5 worm cellular contexts compared by ENCODE assay signal in genomic region chrIII:11390832-11391231, ce11.
TF ChIP-seq lines count a peak whose summit lies in the region.

No protein-coding gene starts in this region.

TF ChIP-seq in whole organism, L1 larva, 84 proteins besides CTCF, POLR2A, EP300 and RAD21:
- TF ChIP-seq fkh-10 (GFP tag; optimal IDR thresholded peaks at IDR 0.05; lab: Kevin White, UChicago) (peak; percentile 64), nhr-237 (tag; optimal IDR thresholded peaks at IDR 0.05; lab: Kevin White, UChicago) (no peak)

TF ChIP-seq in whole organism, L3 larva, 47 proteins besides CTCF, POLR2A, EP300 and RAD21:
- TF ChIP-seq fkh-10 (GFP tag; optimal IDR thresholded peaks at IDR 0.05; lab: Kevin White, UChicago) (peak; percentile 36), R02D3.7 (tag; optimal IDR thresholded peaks at IDR 0.05; lab: Kevin White, UChicago) (no peak)

TF ChIP-seq in whole organism, L4 larva, 104 proteins besides CTCF, POLR2A, EP300 and RAD21:
- TF ChIP-seq T20F7.1 (GFP tag; optimal IDR thresholded peaks at IDR 0.05; lab: Kevin White, UChicago): no peak
- peak; percentile 13 for TF ChIP-seq aha-1 (tag; lab: Kevin White, UChicago)
- peak; percentile 60 for TF ChIP-seq fkh-10 (GFP tag; optimal IDR thresholded peaks at IDR 0.05; lab: Kevin White, UChicago)
- peak; percentile 53 for TF ChIP-seq ces-1 (GFP tag; optimal IDR thresholded peaks at IDR 0.05; lab: Kevin White, UChicago)

TF ChIP-seq in whole organism, late embryonic, 69 proteins besides CTCF, POLR2A, EP300 and RAD21:
- TF ChIP-seq sox-2 (GFP tag; IDR thresholded peaks at IDR 0.05; lab: Robert Waterston, UW) (no peak), unc-42 (tag; optimal IDR thresholded peaks at IDR 0.05; lab: Kevin White, UChicago) (peak; percentile 59), pax-1 (tag; optimal IDR thresholded peaks at IDR 0.05; lab: Kevin White, UChicago) (no peak), ttx-3 (tag; optimal IDR thresholded peaks at IDR 0.05; lab: Kevin White, UChicago) (no peak), hlh-15 (tag; optimal IDR thresholded peaks at IDR 0.05; lab: Kevin White, UChicago) (no peak), pat-9 (tag; optimal IDR thresholded peaks at IDR 0.05; lab: Kevin White, UChicago) (no peak)

TF ChIP-seq in whole organism, mixed stage, embryonic, 35 proteins besides CTCF, POLR2A, EP300 and RAD21:
- TF ChIP-seq ces-1 (GFP tag; optimal IDR thresholded peaks at IDR 0.05; lab: Kevin White, UChicago): peak; percentile 55
- TF ChIP-seq hlh-1 (tag; optimal IDR thresholded peaks at IDR 0.05; lab: Kevin White, UChicago): no peak

Comparison
In these comparisons a context has a peak if more than half of its experiments do, and no peak if none do; other contexts are left out.
1. Of the 29 proteins assayed by ChIP-seq in both whole organism, L4 larva and whole organism, L1 larva: peak only in whole organism, L4 larva: aha-1 and ces-1; only in whole organism, L1 larva: none; in both: fkh-10; in neither: 26.